Worm (Caenorhabditis elegans) whole organism, L4/young adult: ENCODE data around the gene phf-15.

Experiments used
- W03F9.2 ChIP-seq: fragments of 150-350 bp; optimal IDR thresholded peaks from 2 replicates; lab custom pipeline; 2014; ENCODE audit warnings: missing biosample characterization, missing genetic modification characterization
- him-1 ChIP-seq: sonication (generic microtip); optimal IDR thresholded peaks from 2 replicates; lab custom pipeline; 2016; ENCODE audit warnings: missing genotype, missing genetic modification reagents, missing genetic modification characterization, missing compliant biosample characterization

DNA sequence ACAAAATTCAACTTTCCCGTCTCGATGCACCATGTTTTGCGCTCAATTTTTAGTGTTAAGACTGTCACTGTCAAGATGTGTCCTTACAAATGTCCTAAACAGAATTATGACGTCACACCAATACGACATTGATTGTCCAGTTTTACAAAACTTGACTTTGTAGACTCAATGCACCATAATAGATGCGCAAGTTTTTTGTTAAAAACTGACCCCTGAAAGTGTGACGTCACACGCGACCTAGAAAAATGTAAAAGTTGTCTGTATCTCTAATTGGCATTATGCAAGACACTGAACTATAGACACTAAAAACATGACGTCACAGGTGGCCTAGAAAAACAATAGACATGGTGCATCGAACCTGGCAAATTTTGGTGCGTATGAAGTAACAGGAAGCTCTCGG lies 28.4 kb downstream of the phf-15 start:
- TF ChIP-seq W03F9.2 (no peak), him-1 (tag; lab: Kevin White, UChicago) (no peak)
